Fruit fly (Drosophila melanogaster) whole organism, embryonic: ENCODE measurements around the gene CG14694.

Experiments
- Atf3 ChIP-seq: fragments of 200-800 bp; sonication (Bioruptor generic); optimal IDR thresholded peaks from 3 replicates; lab custom pipeline; 2016; ENCODE audit warnings: missing biosample characterization, missing genetic modification characterization
- BEAF-32 ChIP-seq: fragments of 200-800 bp; sonication (Bioruptor generic); optimal IDR thresholded peaks from 3 replicates; lab custom pipeline; 2017; ENCODE audit warnings: missing biosample characterization, missing genetic modification characterization, mild to moderate bottlenecking, moderate library complexity, missing genetic modification reagents
- Bdp1 ChIP-seq: fragments of 200-800 bp; sonication (Bioruptor generic); optimal IDR thresholded peaks from 3 replicates; lab custom pipeline; 2016; ENCODE audit warnings: missing biosample characterization, missing genetic modification characterization
- Bgb ChIP-seq: fragments of 200-800 bp; sonication (Bioruptor generic); IDR thresholded peaks from 2 replicates; pipeline ENCODE4 v1.3.6; 2022; ENCODE audit warnings: missing biosample characterization, missing genetic modification characterization; ENCODE audit not compliant: partially characterized antibody
- BtbVII ChIP-seq: fragments of 200-800 bp; sonication (Bioruptor generic); optimal IDR thresholded peaks from 3 replicates; lab custom pipeline; 2017; ENCODE audit warnings: missing biosample characterization, mild to moderate bottlenecking, missing genetic modification characterization
- Bteb2 ChIP-seq: fragments of 200-800 bp; sonication (Bioruptor generic); optimal IDR thresholded peaks from 2 replicates; lab custom pipeline; 2016; ENCODE audit warnings: missing biosample characterization, missing genetic modification characterization
- C15 ChIP-seq: fragments of 200-800 bp; sonication (Bioruptor generic); IDR thresholded peaks from 3 replicates; pipeline ENCODE4 v1.3.6; 2022; ENCODE audit warnings: missing biosample characterization, missing genetic modification characterization
- CG10267 ChIP-seq: fragments of 200-800 bp; sonication (Bioruptor generic); optimal IDR thresholded peaks from 2 replicates; lab custom pipeline; 2018; ENCODE audit warnings: missing biosample characterization, mild to moderate bottlenecking, missing genetic modification characterization, moderate library complexity
- CG11560 ChIP-seq: fragments of 200-800 bp; sonication (Bioruptor generic); IDR thresholded peaks from 3 replicates; pipeline ENCODE4 v1.3.6; 2022; ENCODE audit warnings: missing biosample characterization, missing genetic modification characterization
- CG13424 ChIP-seq: fragments of 200-800 bp; sonication (Bioruptor generic); optimal IDR thresholded peaks from 2 replicates; lab custom pipeline; 2019; ENCODE audit warnings: missing biosample characterization, mild to moderate bottlenecking, missing genetic modification characterization, moderate library complexity
- CG14965 ChIP-seq: fragments of 200-800 bp; sonication (Bioruptor generic); optimal IDR thresholded peaks from 2 replicates; lab custom pipeline; 2016; ENCODE audit warnings: missing biosample characterization, missing genetic modification characterization, borderline replicate concordance
- CG1529 ChIP-seq: fragments of 200-800 bp; sonication (Bioruptor generic); optimal IDR thresholded peaks from 3 replicates; lab custom pipeline; 2018; ENCODE audit warnings: missing biosample characterization, missing genetic modification characterization
- CG15696 ChIP-seq: fragments of 200-800 bp; sonication (Bioruptor generic); optimal IDR thresholded peaks from 2 replicates; lab custom pipeline; 2019; ENCODE audit warnings: missing biosample characterization, mild to moderate bottlenecking, missing genetic modification characterization, moderate library complexity
- CG1602 ChIP-seq: fragments of 200-800 bp; sonication (Bioruptor generic); optimal IDR thresholded peaks from 3 replicates; lab custom pipeline; 2016; ENCODE audit warnings: missing biosample characterization, missing genetic modification characterization
- CG2889 ChIP-seq: fragments of 200-800 bp; sonication (Bioruptor generic); IDR thresholded peaks from 3 replicates; pipeline ENCODE4 v1.3.6; 2022; ENCODE audit warnings: missing biosample characterization, missing genetic modification characterization
- CG4282 ChIP-seq: fragments of 200-800 bp; sonication (Bioruptor generic); optimal IDR thresholded peaks from 2 replicates; lab custom pipeline; 2016; ENCODE audit warnings: missing biosample characterization, missing genetic modification characterization
- CG4820 ChIP-seq: fragments of 200-800 bp; sonication (Bioruptor generic); optimal IDR thresholded peaks from 3 replicates; lab custom pipeline; 2016; ENCODE audit warnings: missing biosample characterization, missing genetic modification characterization
- CG6654 ChIP-seq: fragments of 200-800 bp; sonication (Bioruptor generic); optimal IDR thresholded peaks from 2 replicates; lab custom pipeline; 2017; ENCODE audit warnings: missing biosample characterization, mild to moderate bottlenecking, missing genetic modification characterization
- CG6765 ChIP-seq: fragments of 200-800 bp; sonication (Bioruptor generic); optimal IDR thresholded peaks from 3 replicates; lab custom pipeline; 2017; ENCODE audit warnings: missing biosample characterization, mild to moderate bottlenecking, missing genetic modification characterization
- CG6813 ChIP-seq: fragments of 200-800 bp; sonication (Bioruptor generic); optimal IDR thresholded peaks from 2 replicates; lab custom pipeline; 2017; ENCODE audit warnings: missing biosample characterization, missing genetic modification characterization, mild to moderate bottlenecking, moderate library complexity, missing genetic modification reagents
- CG6854 ChIP-seq: fragments of 200-800 bp; sonication (Bioruptor generic); optimal IDR thresholded peaks from 3 replicates; lab custom pipeline; 2017; ENCODE audit warnings: missing biosample characterization, mild to moderate bottlenecking, missing genetic modification characterization
- CG9215 ChIP-seq: fragments of 200-800 bp; sonication (Bioruptor generic); IDR thresholded peaks from 2 replicates; pipeline ENCODE4 v1.3.6; 2022; ENCODE audit warnings: missing biosample characterization, missing genetic modification characterization
- CHES-1-like ChIP-seq: fragments of 200-800 bp; sonication (Bioruptor generic); optimal IDR thresholded peaks from 2 replicates; lab custom pipeline; 2016; ENCODE audit warnings: missing biosample characterization, missing genetic modification characterization
- Chrac-16 ChIP-seq: fragments of 200-800 bp; sonication (Bioruptor generic); optimal IDR thresholded peaks from 3 replicates; lab custom pipeline; 2016; ENCODE audit warnings: missing biosample characterization, missing genetic modification characterization
- ERR ChIP-seq: fragments of 200-800 bp; sonication (Bioruptor generic); optimal IDR thresholded peaks from 2 replicates; lab custom pipeline; 2016; ENCODE audit warnings: missing biosample characterization, missing genetic modification characterization
- Fer2 ChIP-seq: fragments of 200-800 bp; sonication (Bioruptor generic); optimal IDR thresholded peaks from 2 replicates; lab custom pipeline; 2018; ENCODE audit warnings: missing biosample characterization, mild to moderate bottlenecking, missing genetic modification characterization, moderate library complexity
- Gsc ChIP-seq: fragments of 200-800 bp; sonication (Bioruptor generic); IDR thresholded peaks from 2 replicates; pipeline ENCODE4 v1.3.6; 2022; ENCODE audit warnings: missing biosample characterization, missing genetic modification characterization
- HHEX ChIP-seq: fragments of 200-800 bp; sonication (Bioruptor generic); optimal IDR thresholded peaks from 3 replicates; lab custom pipeline; 2017; ENCODE audit warnings: missing biosample characterization, mild to moderate bottlenecking, missing genetic modification characterization, missing genetic modification reagents
- Hand ChIP-seq: fragments of 200-800 bp; sonication (Bioruptor generic); optimal IDR thresholded peaks from 2 replicates; lab custom pipeline; 2017; ENCODE audit warnings: mild to moderate bottlenecking, missing biosample characterization, missing genetic modification reagents, missing genetic modification characterization
- HmgD ChIP-seq: fragments of 200-800 bp; sonication (Bioruptor generic); optimal IDR thresholded peaks from 3 replicates; lab custom pipeline; 2016; ENCODE audit warnings: missing biosample characterization, missing genetic modification characterization
- HmgZ ChIP-seq: fragments of 200-800 bp; sonication (Bioruptor generic); optimal IDR thresholded peaks from 2 replicates; lab custom pipeline; 2018; ENCODE audit warnings: missing biosample characterization, mild to moderate bottlenecking, missing genetic modification characterization
- Jarid2 ChIP-seq: fragments of 200-800 bp; sonication (Bioruptor generic); optimal IDR thresholded peaks from 3 replicates; lab custom pipeline; 2017; ENCODE audit warnings: mild to moderate bottlenecking, missing biosample characterization, missing genetic modification reagents, missing genetic modification characterization
- Meics ChIP-seq: fragments of 200-800 bp; sonication (Bioruptor generic); optimal IDR thresholded peaks from 2 replicates; lab custom pipeline; 2017; ENCODE audit warnings: missing biosample characterization, mild to moderate bottlenecking, missing genetic modification characterization
- NfI ChIP-seq: fragments of 200-800 bp; sonication (Bioruptor generic); optimal IDR thresholded peaks from 3 replicates; lab custom pipeline; 2018; ENCODE audit warnings: missing biosample characterization, mild to moderate bottlenecking, missing genetic modification characterization, moderate library complexity
- Optix ChIP-seq: fragments of 200-800 bp; sonication (Bioruptor generic); IDR thresholded peaks from 3 replicates; pipeline ENCODE4 v1.3.6; 2022; ENCODE audit warnings: missing biosample characterization, missing genetic modification characterization
- Sin3A ChIP-seq: fragments of >200 bp; optimal IDR thresholded peaks from 2 replicates; lab custom pipeline; 2018
- bbx ChIP-seq: fragments of 200-800 bp; sonication (Bioruptor generic); IDR thresholded peaks from 2 replicates; pipeline ENCODE4 v1.3.6; 2022; ENCODE audit warnings: missing biosample characterization, missing genetic modification characterization; ENCODE audit not compliant: partially characterized antibody
- chn ChIP-seq: fragments of 200-800 bp; sonication (Bioruptor generic); optimal IDR thresholded peaks from 2 replicates; lab custom pipeline; 2016; ENCODE audit warnings: missing biosample characterization, missing genetic modification characterization
- ci ChIP-seq: fragments of 200-800 bp; sonication (Bioruptor generic); IDR thresholded peaks from 3 replicates; pipeline ENCODE4 v1.3.6; 2022; ENCODE audit warnings: missing biosample characterization, missing genetic modification characterization
- dati ChIP-seq: fragments of 200-800 bp; sonication (Bioruptor generic); IDR thresholded peaks from 2 replicates; pipeline ENCODE4 v1.3.6; 2022; ENCODE audit warnings: missing biosample characterization, missing genetic modification characterization
- ind ChIP-seq: fragments of 200-800 bp; sonication (Bioruptor generic); optimal IDR thresholded peaks from 3 replicates; lab custom pipeline; 2016; ENCODE audit warnings: missing biosample characterization, missing genetic modification characterization
- kay ChIP-seq: fragments of 200-800 bp; sonication (Bioruptor generic); optimal IDR thresholded peaks from 2 replicates; lab custom pipeline; 2016; ENCODE audit warnings: missing biosample characterization, missing genetic modification characterization
- ro ChIP-seq: fragments of 200-800 bp; sonication (Bioruptor generic); IDR thresholded peaks from 2 replicates; pipeline ENCODE4 v1.3.6; 2022; ENCODE audit warnings: missing biosample characterization, missing genetic modification characterization
- row ChIP-seq: fragments of 200-800 bp; sonication (Bioruptor generic); IDR thresholded peaks from 3 replicates; pipeline ENCODE4 v1.3.6; 2022; ENCODE audit warnings: missing biosample characterization, missing genetic modification characterization
- shn ChIP-seq: fragments of 200-800 bp; sonication (Bioruptor generic); optimal IDR thresholded peaks from 3 replicates; lab custom pipeline; 2016; ENCODE audit warnings: missing biosample characterization, missing genetic modification characterization
- sob ChIP-seq: fragments of 200-800 bp; sonication (Bioruptor generic); IDR thresholded peaks from 2 replicates; pipeline ENCODE4 v1.3.6; 2022; ENCODE audit warnings: missing biosample characterization, missing genetic modification characterization
- tio ChIP-seq: fragments of 200-800 bp; sonication (Bioruptor generic); optimal IDR thresholded peaks from 2 replicates; lab custom pipeline; 2017; ENCODE audit warnings: missing biosample characterization, missing genetic modification characterization, inconsistent platforms
- twi ChIP-seq: fragments of 200-800 bp; optimal IDR thresholded peaks from 2 replicates; lab custom pipeline; 2019; ENCODE audit warnings: missing biosample characterization, mild to moderate bottlenecking, missing genetic modification characterization, moderate library complexity
- tx ChIP-seq: fragments of 200-800 bp; sonication (Bioruptor generic); optimal IDR thresholded peaks from 2 replicates; lab custom pipeline; 2016; ENCODE audit warnings: missing biosample characterization, missing genetic modification characterization
- usp ChIP-seq: fragments of >200 bp; optimal IDR thresholded peaks from 2 replicates; lab custom pipeline; 2017; ENCODE audit warnings: missing biosample characterization, missing genetic modification characterization
- wek ChIP-seq: fragments of 200-800 bp; sonication (Bioruptor generic); optimal IDR thresholded peaks from 3 replicates; lab custom pipeline; 2018; ENCODE audit warnings: missing biosample characterization, mild to moderate bottlenecking, missing genetic modification characterization, moderate library complexity
- zfh2 ChIP-seq: fragments of 200-800 bp; sonication (Bioruptor generic); optimal IDR thresholded peaks from 2 replicates; lab custom pipeline; 2016; ENCODE audit warnings: missing biosample characterization, missing genetic modification characterization

Gene CG14694

dm6 chr3R:10868427-10868962 lies 8.9 kb upstream of the CG14694 start, which contains the start of the genes SelR and Tsp86D:
Gene SelR (minus strand): TSS chr3R:10868642.
Gene Tsp86D (plus strand): TSS chr3R:10868708.
- TF ChIP-seq BtbVII (GFP tag; lab: Kevin White, UChicago), result peak; percentile 67
- no peak for TF ChIP-seq usp
- TF ChIP-seq CG4820 (GFP tag; lab: Kevin White, UChicago), result no peak
- no peak for TF ChIP-seq CG2889 (GFP tag; lab: Robert Waterston, UW)
- peak; percentile 37 for TF ChIP-seq Meics (GFP tag; lab: Kevin White, UChicago)
- no peak for TF ChIP-seq Gsc (GFP tag; lab: Robert Waterston, UW)
- peak; percentile 25 for TF ChIP-seq NfI (GFP tag; lab: Kevin White, UChicago)
- TF ChIP-seq Chrac-16 (GFP tag; lab: Kevin White, UChicago), result no peak
- peak; percentile 24; the same call in 2 of the 3 replicates for TF ChIP-seq ci (GFP tag; lab: Robert Waterston, UW)
- peak; percentile 41; the same call in 1 of the 2 replicates for TF ChIP-seq sob (GFP tag; lab: Robert Waterston, UW)
- 0 out of 3 replicates have a peak, but pooled peaks have one; percentile 33 for TF ChIP-seq Optix (GFP tag; lab: Robert Waterston, UW)
- no peak for TF ChIP-seq HmgD (GFP tag; lab: Kevin White, UChicago)
- peak; percentile 68 for TF ChIP-seq bbx
- no peak for TF ChIP-seq shn (GFP tag; lab: Kevin White, UChicago)
- no peak for TF ChIP-seq chn (GFP tag; lab: Kevin White, UChicago)
- TF ChIP-seq kay (GFP tag; lab: Kevin White, UChicago), result no peak
- TF ChIP-seq CG6854, result peak; percentile 42
- peak; percentile 62 for TF ChIP-seq CHES-1-like (GFP tag; lab: Kevin White, UChicago)
- peak; percentile 17 for TF ChIP-seq HHEX (GFP tag; lab: Kevin White, UChicago)
- no peak for TF ChIP-seq Atf3 (GFP tag; lab: Kevin White, UChicago)
- peak; percentile 71 for TF ChIP-seq HmgZ
- TF ChIP-seq Fer2 (tag; lab: Kevin White, UChicago), result no peak
- no peak for TF ChIP-seq dati (GFP tag; lab: Robert Waterston, UW)
- TF ChIP-seq Bdp1, result no peak
- TF ChIP-seq Sin3A (lab: Kevin White, UChicago), result peak; percentile 81
- peak; percentile 9 for TF ChIP-seq Hand (GFP tag; lab: Kevin White, UChicago)
- TF ChIP-seq CG6654 (GFP tag; lab: Kevin White, UChicago), result no peak
- TF ChIP-seq row (GFP tag; lab: Robert Waterston, UW), result peak; percentile 13; the same call in 1 of the 3 replicates
- TF ChIP-seq ro (GFP tag; lab: Robert Waterston, UW), result no peak
- no peak for TF ChIP-seq CG15696
- TF ChIP-seq BEAF-32 (GFP tag; lab: Kevin White, UChicago), result peak; percentile 75
- TF ChIP-seq Bgb (GFP tag; lab: Robert Waterston, UW), result peak; percentile 74
- no peak for TF ChIP-seq CG1602
- peak; percentile 32 for TF ChIP-seq CG6765 (GFP tag; lab: Kevin White, UChicago)
- TF ChIP-seq ERR, result peak; percentile 33
- no peak for TF ChIP-seq CG13424
- TF ChIP-seq tio (GFP tag; lab: Kevin White, UChicago), result no peak
- no peak for TF ChIP-seq Bteb2
- no peak for TF ChIP-seq wek (GFP tag; lab: Kevin White, UChicago)
- TF ChIP-seq CG10267, result peak; percentile 57
- no peak for TF ChIP-seq zfh2
- peak; percentile 47 for TF ChIP-seq Jarid2 (GFP tag; lab: Kevin White, UChicago)
- no peak for TF ChIP-seq C15 (GFP tag; lab: Robert Waterston, UW)
- TF ChIP-seq CG6813, result no peak
- no peak for TF ChIP-seq CG14965 (GFP tag; lab: Kevin White, UChicago)
- no peak for TF ChIP-seq ind (GFP tag; lab: Kevin White, UChicago)
- no peak for TF ChIP-seq CG11560 (tag; lab: Robert Waterston, UW)
- no peak for TF ChIP-seq twi (tag; lab: Kevin White, UChicago)
- TF ChIP-seq CG1529 (GFP tag; lab: Kevin White, UChicago), result no peak
- TF ChIP-seq CG9215 (GFP tag; lab: Robert Waterston, UW), result no peak
- no peak for TF ChIP-seq tx (GFP tag; lab: Kevin White, UChicago)
- TF ChIP-seq CG4282, result no peak
